Fruit fly (Drosophila melanogaster) whole organism, prepupa: ENCODE measurements around the gene sit.

Experiments
- Blimp-1 ChIP-seq: fragments of 200-800 bp; sonication (Bioruptor generic); optimal IDR thresholded peaks from 3 replicates; lab custom pipeline; 2017; ENCODE audit warnings: missing biosample characterization, missing genetic modification characterization, mild to moderate bottlenecking, moderate library complexity, missing genetic modification reagents
- CG10631 ChIP-seq: fragments of 200-800 bp; sonication (Bioruptor generic); optimal IDR thresholded peaks from 2 replicates; lab custom pipeline; 2016; ENCODE audit warnings: missing biosample characterization, missing genetic modification characterization
- CG10669 ChIP-seq: fragments of 200-800 bp; sonication (Bioruptor generic); optimal IDR thresholded peaks from 3 replicates; lab custom pipeline; 2018; ENCODE audit warnings: missing biosample characterization, mild to moderate bottlenecking, missing genetic modification characterization, moderate library complexity
- CG11762 ChIP-seq: fragments of 200-800 bp; sonication (Bioruptor generic); optimal IDR thresholded peaks from 3 replicates; lab custom pipeline; 2016; ENCODE audit warnings: missing biosample characterization, missing genetic modification characterization; ENCODE audit not compliant: insufficient read depth
- CG16779 ChIP-seq: fragments of 200-800 bp; sonication (Bioruptor generic); optimal IDR thresholded peaks from 3 replicates; lab custom pipeline; 2017; ENCODE audit warnings: missing biosample characterization, mild to moderate bottlenecking, missing genetic modification characterization
- CG3032 ChIP-seq: fragments of 200-800 bp; optimal IDR thresholded peaks from 2 replicates; lab custom pipeline; 2019; ENCODE audit warnings: missing biosample characterization, mild to moderate bottlenecking, missing genetic modification characterization, moderate library complexity
- CG32006 ChIP-seq: fragments of 200-800 bp; sonication (Bioruptor generic); optimal IDR thresholded peaks from 3 replicates; lab custom pipeline; 2017; ENCODE audit warnings: missing biosample characterization, mild to moderate bottlenecking, missing genetic modification characterization
- CG3919 ChIP-seq: fragments of 200-800 bp; sonication (Bioruptor generic); optimal IDR thresholded peaks from 3 replicates; lab custom pipeline; 2016; ENCODE audit warnings: missing biosample characterization, missing genetic modification characterization
- CG4318 ChIP-seq: fragments of 200-800 bp; sonication (Bioruptor generic); optimal IDR thresholded peaks from 3 replicates; lab custom pipeline; 2017; ENCODE audit warnings: missing biosample characterization, mild to moderate bottlenecking, missing genetic modification characterization
- CG6163 ChIP-seq: fragments of 200-800 bp; sonication (Bioruptor generic); IDR thresholded peaks from 3 replicates; pipeline ENCODE4 v1.3.6; 2022; ENCODE audit warnings: missing biosample characterization, missing genetic modification characterization
- CG6276 ChIP-seq: fragments of 200-800 bp; sonication (Bioruptor generic); optimal IDR thresholded peaks from 2 replicates; lab custom pipeline; 2017; ENCODE audit warnings: missing biosample characterization, mild to moderate bottlenecking, missing genetic modification characterization
- CG6792 ChIP-seq: fragments of 200-800 bp; sonication (Bioruptor generic); optimal IDR thresholded peaks from 3 replicates; lab custom pipeline; 2016; ENCODE audit warnings: missing biosample characterization, missing genetic modification characterization
- CG6808 ChIP-seq: fragments of 200-800 bp; sonication (Bioruptor generic); optimal IDR thresholded peaks from 3 replicates; lab custom pipeline; 2017; ENCODE audit warnings: missing biosample characterization, missing genetic modification characterization, mild to moderate bottlenecking, moderate library complexity, missing genetic modification reagents
- CG6854 ChIP-seq: fragments of 200-800 bp; sonication (Bioruptor generic); optimal IDR thresholded peaks from 2 replicates; lab custom pipeline; 2017; ENCODE audit warnings: missing biosample characterization, mild to moderate bottlenecking, missing genetic modification characterization
- CG8119 ChIP-seq: fragments of 200-800 bp; sonication (Bioruptor generic); IDR thresholded peaks from 3 replicates; pipeline ENCODE4 v1.3.6; 2022; ENCODE audit warnings: missing biosample characterization, missing genetic modification characterization
- CG8319 ChIP-seq: fragments of 200-800 bp; sonication (Bioruptor generic); optimal IDR thresholded peaks from 3 replicates; lab custom pipeline; 2016; ENCODE audit warnings: missing biosample characterization, missing genetic modification characterization
- CG8632 ChIP-seq: fragments of 200-800 bp; sonication (Bioruptor generic); optimal IDR thresholded peaks from 3 replicates; lab custom pipeline; 2016; ENCODE audit warnings: missing biosample characterization, missing genetic modification characterization
- Eip75B ChIP-seq: fragments of 200-800 bp; sonication (Bioruptor generic); optimal IDR thresholded peaks from 3 replicates; lab custom pipeline; 2016; ENCODE audit warnings: missing biosample characterization, missing genetic modification characterization
- Eip78C ChIP-seq: fragments of 200-800 bp; sonication (Bioruptor generic); peaks from one replicate; lab custom pipeline; 2016; ENCODE audit warnings: missing biosample characterization, missing genetic modification characterization
- Eip93F ChIP-seq: fragments of 200-800 bp; sonication (Bioruptor generic); optimal IDR thresholded peaks from 2 replicates; lab custom pipeline; 2016; ENCODE audit warnings: missing biosample characterization, mild to moderate bottlenecking, missing genetic modification characterization
- Ets21C ChIP-seq: fragments of 200-800 bp; sonication (Bioruptor generic); optimal IDR thresholded peaks from 3 replicates; lab custom pipeline; 2016; ENCODE audit warnings: missing biosample characterization, missing genetic modification characterization
- Ets96B ChIP-seq: fragments of 200-800 bp; optimal IDR thresholded peaks from 2 replicates; lab custom pipeline; 2019; ENCODE audit warnings: missing biosample characterization, mild to moderate bottlenecking, missing genetic modification characterization, moderate library complexity
- Hr38 ChIP-seq: sonication (Bioruptor generic); optimal IDR thresholded peaks from 2 replicates; lab custom pipeline; 2016; ENCODE audit warnings: missing biosample characterization, missing genetic modification characterization
- Hr39 ChIP-seq: fragments of 200-800 bp; sonication (Bioruptor generic); optimal IDR thresholded peaks from 2 replicates; lab custom pipeline; 2016; ENCODE audit warnings: missing biosample characterization, missing genetic modification characterization
- Hr4 ChIP-seq: fragments of 200-800 bp; sonication (Bioruptor generic); optimal IDR thresholded peaks from 3 replicates; lab custom pipeline; 2016; ENCODE audit warnings: missing biosample characterization, missing genetic modification characterization
- OdsH ChIP-seq: fragments of 200-800 bp; sonication (Bioruptor generic); optimal IDR thresholded peaks from 3 replicates; lab custom pipeline; 2016; ENCODE audit warnings: missing biosample characterization, missing genetic modification characterization
- Sox102F ChIP-seq: fragments of 200-800 bp; sonication (Bioruptor generic); optimal IDR thresholded peaks from 2 replicates; lab custom pipeline; 2016; ENCODE audit warnings: missing biosample characterization, mild to moderate bottlenecking, missing genetic modification characterization
- Sox14 ChIP-seq: fragments of 200-800 bp; sonication (Bioruptor generic); optimal IDR thresholded peaks from 3 replicates; lab custom pipeline; 2016; ENCODE audit warnings: missing biosample characterization, missing genetic modification characterization
- Sox15 ChIP-seq: fragments of 200-800 bp; sonication (Bioruptor generic); optimal IDR thresholded peaks from 3 replicates; lab custom pipeline; 2016; ENCODE audit warnings: missing biosample characterization, missing genetic modification characterization
- achi ChIP-seq: fragments of 200-800 bp; sonication (Bioruptor generic); optimal IDR thresholded peaks from 3 replicates; lab custom pipeline; 2016; ENCODE audit warnings: missing biosample characterization, missing genetic modification characterization
- acj6 ChIP-seq: fragments of 200-800 bp; sonication (Bioruptor generic); optimal IDR thresholded peaks from 3 replicates; lab custom pipeline; 2016; ENCODE audit warnings: missing biosample characterization, missing genetic modification characterization
- cyc ChIP-seq: fragments of 200-800 bp; sonication (Bioruptor generic); optimal IDR thresholded peaks from 3 replicates; lab custom pipeline; 2016; ENCODE audit warnings: missing biosample characterization, missing genetic modification characterization
- dac ChIP-seq: fragments of 200-800 bp; sonication (Bioruptor generic); optimal IDR thresholded peaks from 2 replicates; lab custom pipeline; 2017; ENCODE audit warnings: missing biosample characterization, mild to moderate bottlenecking, missing genetic modification characterization
- dsx ChIP-seq: fragments of 200-800 bp; optimal IDR thresholded peaks from 3 replicates; lab custom pipeline; 2019; ENCODE audit warnings: missing biosample characterization, mild to moderate bottlenecking, missing genetic modification characterization, moderate library complexity; ENCODE audit not compliant: poor library complexity, severe bottlenecking
- eg ChIP-seq: fragments of 200-800 bp; sonication (Bioruptor generic); IDR thresholded peaks from 3 replicates; pipeline ENCODE4 v1.3.6; 2022; ENCODE audit warnings: missing biosample characterization, missing genetic modification characterization
- esn ChIP-seq: fragments of 200-800 bp; sonication (Bioruptor generic); optimal IDR thresholded peaks from 2 replicates; lab custom pipeline; 2016; ENCODE audit warnings: missing biosample characterization, mild to moderate bottlenecking, missing genetic modification characterization, moderate library complexity
- fd59A ChIP-seq: fragments of 200-800 bp; sonication (Bioruptor generic); optimal IDR thresholded peaks from 2 replicates; lab custom pipeline; 2017; ENCODE audit warnings: missing biosample characterization, mild to moderate bottlenecking, missing genetic modification characterization, missing genetic modification reagents
- fd85E ChIP-seq: fragments of 200-800 bp; sonication (Bioruptor generic); optimal IDR thresholded peaks from 3 replicates; lab custom pipeline; 2016; ENCODE audit warnings: missing biosample characterization, missing genetic modification characterization
- lz ChIP-seq: fragments of 200-800 bp; sonication (Bioruptor generic); optimal IDR thresholded peaks from 3 replicates; lab custom pipeline; 2016; ENCODE audit warnings: missing biosample characterization, missing genetic modification characterization
- net ChIP-seq: fragments of 200-800 bp; sonication (Bioruptor generic); optimal IDR thresholded peaks from 3 replicates; lab custom pipeline; 2016; ENCODE audit warnings: missing biosample characterization, missing genetic modification characterization
- pdm3 ChIP-seq: fragments of 200-800 bp; sonication (Bioruptor generic); optimal IDR thresholded peaks from 3 replicates; lab custom pipeline; 2016; ENCODE audit warnings: missing biosample characterization, missing genetic modification characterization
- salr ChIP-seq, 2 experiments: fragments of 200-800 bp; sonication (Bioruptor generic); optimal IDR thresholded peaks; 3 replicates each; lab custom pipeline; 2016 to 2018; ENCODE audit warnings: missing biosample characterization in 2 of 2, missing genetic modification characterization in 2 of 2, mild to moderate bottlenecking in 1 of 2
- spab ChIP-seq: fragments of 200-800 bp; sonication (Bioruptor generic); optimal IDR thresholded peaks from 2 replicates; lab custom pipeline; 2017; ENCODE audit warnings: missing biosample characterization, mild to moderate bottlenecking, missing genetic modification characterization, missing genetic modification reagents
- ss ChIP-seq, 2 experiments: fragments of 200-800 bp; sonication (Bioruptor generic); optimal IDR thresholded peaks; 2 replicates in 1 of 2; 3 replicates in 1 of 2; lab custom pipeline; 2017 to 2018; ENCODE audit warnings: mild to moderate bottlenecking in 2 of 2, missing biosample characterization in 2 of 2, missing genetic modification characterization in 2 of 2, moderate library complexity in 1 of 2
- topi ChIP-seq: fragments of 200-800 bp; sonication (Bioruptor generic); optimal IDR thresholded peaks from 3 replicates; lab custom pipeline; 2016; ENCODE audit warnings: missing biosample characterization, missing genetic modification characterization

Gene sit

dm6 chr3R:22538877-22539276 is 23.5 kb downstream of the sit start (continued):
- TF ChIP-seq CG16779 (tag; lab: Kevin White, UChicago) (no peak), Sox102F (no peak), CG10669 (GFP tag; lab: Kevin White, UChicago) (peak; percentile 28), CG6163 (no peak), CG6792 (peak; percentile 38), acj6 (peak; percentile 32), Blimp-1 (no peak), cyc (GFP tag; lab: Kevin White, UChicago) (no peak), spab (GFP tag; lab: Kevin White, UChicago) (no peak), CG6854 (GFP tag; lab: Kevin White, UChicago) (no peak), esn (GFP tag; lab: Kevin White, UChicago) (peak; percentile 43), CG3919 (GFP tag; lab: Kevin White, UChicago) (peak; percentile 18), CG4318 (GFP tag; lab: Kevin White, UChicago) (no peak), fd59A (GFP tag; lab: Kevin White, UChicago) (no peak), topi (peak; percentile 41), Ets21C (GFP tag; lab: Kevin White, UChicago) (no peak), CG8119 (GFP tag; lab: Robert Waterston, UW) (no peak), fd85E (GFP tag; lab: Kevin White, UChicago) (no peak), net (GFP tag; lab: Kevin White, UChicago) (no peak), ss (GFP tag; optimal IDR thresholded peaks at IDR 0.05; lab: Kevin White, UChicago) (no peak), dac (GFP tag; lab: Kevin White, UChicago) (no peak), Sox14 (GFP tag; lab: Kevin White, UChicago) (peak; percentile 6), OdsH (GFP tag; lab: Kevin White, UChicago) (peak; percentile 52), Eip75B (GFP tag; lab: Kevin White, UChicago) (peak; percentile 43), Eip93F (no peak), Hr4 (GFP tag; lab: Kevin White, UChicago) (no peak), CG11762 (GFP tag; lab: Kevin White, UChicago) (peak; percentile 27), salr (GFP tag; optimal IDR thresholded peaks at IDR 0.05; lab: Kevin White, UChicago) (no peak), CG3032 (tag; lab: Kevin White, UChicago) (peak; percentile 40), eg (GFP tag; lab: Robert Waterston, UW) (no peak), CG32006 (GFP tag; lab: Kevin White, UChicago) (no peak)

dm6 chr3R:22536504-22537423 is 25.6 kb downstream of the sit start:
- TF ChIP-seq dac (GFP tag; lab: Kevin White, UChicago) (no peak), CG8632 (peak; percentile 74), Hr39 (GFP tag; lab: Kevin White, UChicago) (peak; percentile 34), CG3032 (tag; lab: Kevin White, UChicago) (peak; percentile 82), dsx (peak; percentile 79), CG6276 (GFP tag; lab: Kevin White, UChicago) (no peak), CG32006 (GFP tag; lab: Kevin White, UChicago) (no peak), Blimp-1 (no peak), spab (GFP tag; lab: Kevin White, UChicago) (peak; percentile 80), cyc (GFP tag; lab: Kevin White, UChicago) (peak; percentile 49), fd85E (GFP tag; lab: Kevin White, UChicago) (peak; percentile 3), achi (GFP tag; lab: Kevin White, UChicago) (peak; percentile 71), CG6163 (peak; percentile 82), CG6854 (GFP tag; lab: Kevin White, UChicago) (no peak), Hr4 (GFP tag; lab: Kevin White, UChicago) (peak; percentile 18), CG6808 (peak; percentile 80), CG10631 (peak; percentile 77), lz (GFP tag; lab: Kevin White, UChicago) (peak; percentile 32), Ets96B (tag; lab: Kevin White, UChicago) (peak; percentile 85), CG11762 (GFP tag; lab: Kevin White, UChicago) (peak; percentile 58), pdm3 (GFP tag; lab: Kevin White, UChicago) (peak; percentile 71), CG8119 (GFP tag; lab: Robert Waterston, UW) (no peak), OdsH (GFP tag; lab: Kevin White, UChicago) (peak; percentile 66), CG16779 (tag; lab: Kevin White, UChicago) (peak; percentile 32), Eip78C (GFP tag; lab: Kevin White, UChicago) (peak; percentile 94), Eip75B (GFP tag; lab: Kevin White, UChicago) (peak; percentile 82), Hr38 (GFP tag; lab: Kevin White, UChicago) (no peak), net (GFP tag; lab: Kevin White, UChicago) (peak; percentile 46), Sox15 (GFP tag; lab: Kevin White, UChicago) (peak; percentile 57), CG8319 (GFP tag; lab: Kevin White, UChicago) (peak; percentile 44), Eip93F (no peak)
